Worm (Caenorhabditis elegans) whole organism, early embryonic: ENCODE results near the gene arrd-15.

Experiments used
- B0310.2 ChIP-seq: sonication (generic microtip); optimal IDR thresholded peaks from 2 replicates; lab custom pipeline; 2016; ENCODE audit warnings: mild to moderate bottlenecking, missing genetic modification characterization, missing compliant biosample characterization
- F13C5.2 ChIP-seq: sonication (generic microtip); optimal IDR thresholded peaks from 2 replicates; lab custom pipeline; 2017; ENCODE audit warnings: mild to moderate bottlenecking, missing genetic modification characterization, inconsistent platforms, missing compliant biosample characterization
- aly-1 ChIP-seq: sonication (generic microtip); optimal IDR thresholded peaks from 2 replicates; lab custom pipeline; 2016; ENCODE audit warnings: missing genetic modification characterization, missing compliant biosample characterization
- ama-1 ChIP-seq: fragments of 150-350 bp; optimal IDR thresholded peaks from 2 replicates; lab custom pipeline; 2014
- ceh-13 ChIP-seq: fragments of 200-800 bp; sonication (Bioruptor generic); optimal IDR thresholded peaks from 2 replicates; lab custom pipeline; 2018; ENCODE audit warnings: mild to moderate bottlenecking, missing genetic modification characterization, missing compliant biosample characterization
- ceh-36 ChIP-seq: sonication (generic microtip); optimal IDR thresholded peaks from 2 replicates; lab custom pipeline; 2016; ENCODE audit warnings: missing genetic modification characterization, inconsistent platforms, missing compliant biosample characterization
- ets-7 ChIP-seq: sonication (generic microtip); optimal IDR thresholded peaks from 2 replicates; lab custom pipeline; 2016; ENCODE audit warnings: missing genotype, missing genetic modification characterization, missing compliant biosample characterization
- flt-1 ChIP-seq: fragments of 200-800 bp; sonication (Bioruptor generic); IDR thresholded peaks from 2 replicates; pipeline ENCODE4 v1.3.6; 2022; ENCODE audit warnings: missing genetic modification characterization, missing compliant biosample characterization
- hmbx-1 ChIP-seq: sonication (generic microtip); optimal IDR thresholded peaks from 2 replicates; lab custom pipeline; 2016; ENCODE audit warnings: mild to moderate bottlenecking, missing genetic modification characterization, missing compliant biosample characterization
- hmg-4 ChIP-seq: fragments of 200-800 bp; sonication (Bioruptor generic); optimal IDR thresholded peaks from 2 replicates; lab custom pipeline; 2018; ENCODE audit warnings: mild to moderate bottlenecking, missing genetic modification characterization, missing compliant biosample characterization
- hnd-1 ChIP-seq: sonication (generic microtip); optimal IDR thresholded peaks from 2 replicates; lab custom pipeline; 2016; ENCODE audit warnings: missing genetic modification characterization, missing compliant biosample characterization
- pes-1 ChIP-seq: fragments of 200-800 bp; sonication (Bioruptor generic); IDR thresholded peaks from 2 replicates; pipeline ENCODE4 v1.3.6; 2022; ENCODE audit warnings: missing genetic modification reagents, missing genetic modification characterization, missing compliant biosample characterization
- scrt-1 ChIP-seq: fragments of 200-800 bp; sonication (Bioruptor generic); IDR thresholded peaks from 2 replicates; pipeline ENCODE4 v1.3.6; 2022; ENCODE audit warnings: missing genetic modification characterization, missing compliant biosample characterization
- sea-1 ChIP-seq: fragments of 200-800 bp; sonication (Bioruptor generic); conservative IDR thresholded peaks from 2 replicates; pipeline ENCODE4 v1.3.6; 2022; ENCODE audit warnings: missing genetic modification characterization, missing compliant biosample characterization
- tbx-11 ChIP-seq: fragments of 200-800 bp; sonication (Bioruptor generic); IDR thresholded peaks from 2 replicates; pipeline ENCODE4 v1.3.6; 2022; ENCODE audit warnings: missing genetic modification characterization, missing compliant biosample characterization
- tbx-37 ChIP-seq: fragments of 200-800 bp; sonication (Bioruptor generic); conservative IDR thresholded peaks from 2 replicates; pipeline ENCODE4 v1.3.6; 2022; ENCODE audit warnings: missing genetic modification reagents, missing genetic modification characterization, missing compliant biosample characterization
- tra-4 ChIP-seq: sonication (generic microtip); optimal IDR thresholded peaks from 2 replicates; lab custom pipeline; 2017; ENCODE audit warnings: missing genetic modification characterization, missing compliant biosample characterization

The arrd-15 gene

ce11 chrIII:8929723-8930122 is at the start of gene arrd-15:
Gene arrd-15 (plus strand): TSS chrIII:8930023.
- no peak for TF ChIP-seq F13C5.2
- TF ChIP-seq scrt-1 = no peak
- TF ChIP-seq tbx-11 (GFP tag; lab: Robert Waterston, UW) = no peak
- no peak for TF ChIP-seq sea-1 (GFP tag; lab: Robert Waterston, UW)
- no peak for TF ChIP-seq pes-1 (GFP tag; lab: Robert Waterston, UW)
- no peak for TF ChIP-seq ama-1 (lab: Kevin White, UChicago)
- TF ChIP-seq ets-7 (tag; lab: Kevin White, UChicago) = no peak
- no peak for TF ChIP-seq tbx-37 (GFP tag; lab: Robert Waterston, UW)
- TF ChIP-seq ceh-36 (tag; lab: Kevin White, UChicago) = no peak
- TF ChIP-seq hmbx-1 (tag; lab: Kevin White, UChicago) = no peak
- no peak for TF ChIP-seq B0310.2 (tag; lab: Kevin White, UChicago)
- no peak for TF ChIP-seq aly-1 (tag; lab: Kevin White, UChicago)
- no peak for TF ChIP-seq hmg-4 (GFP tag; lab: Kevin White, UChicago)
- no peak for TF ChIP-seq tra-4 (tag; lab: Kevin White, UChicago)
- no peak for TF ChIP-seq hnd-1 (tag; lab: Kevin White, UChicago)
- TF ChIP-seq flt-1 (GFP tag; lab: Robert Waterston, UW) = no peak
- no peak for TF ChIP-seq ceh-13 (GFP tag; lab: Kevin White, UChicago)

ce11 chrIII:8882333-8882732 is 47.5 kb upstream of the arrd-15 start:
- no peak for TF ChIP-seq aly-1 (tag; lab: Kevin White, UChicago)
- TF ChIP-seq flt-1 (GFP tag; lab: Robert Waterston, UW) = no peak
- TF ChIP-seq ama-1 (lab: Kevin White, UChicago) = no peak
- no peak for TF ChIP-seq sea-1 (GFP tag; lab: Robert Waterston, UW)
- no peak for TF ChIP-seq hnd-1 (tag; lab: Kevin White, UChicago)
- no peak for TF ChIP-seq ets-7 (tag; lab: Kevin White, UChicago)
- no peak for TF ChIP-seq tbx-37 (GFP tag; lab: Robert Waterston, UW)
- no peak for TF ChIP-seq B0310.2 (tag; lab: Kevin White, UChicago)
- TF ChIP-seq hmbx-1 (tag; lab: Kevin White, UChicago) = no peak
- no peak for TF ChIP-seq pes-1 (GFP tag; lab: Robert Waterston, UW)
- TF ChIP-seq ceh-13 (GFP tag; lab: Kevin White, UChicago) = no peak
- TF ChIP-seq scrt-1 = no peak
- no peak for TF ChIP-seq tbx-11 (GFP tag; lab: Robert Waterston, UW)
- TF ChIP-seq hmg-4 (GFP tag; lab: Kevin White, UChicago) = no peak

ce11 chrIII:8885150-8885549 is 44.7 kb upstream of the arrd-15 start, which contains the start of gene svop-1:
Gene svop-1 (minus strand): TSS chrIII:8885488.
- no peak for TF ChIP-seq flt-1 (GFP tag; lab: Robert Waterston, UW)
- TF ChIP-seq sea-1 (GFP tag; lab: Robert Waterston, UW) = no peak
- no peak for TF ChIP-seq tbx-11 (GFP tag; lab: Robert Waterston, UW)
- no peak for TF ChIP-seq scrt-1

ce11 chrIII:8886309-8886708 is 43.5 kb upstream of the arrd-15 start:
- TF ChIP-seq hmg-4 (GFP tag; lab: Kevin White, UChicago) = no peak
- TF ChIP-seq aly-1 (tag; lab: Kevin White, UChicago) = no peak
- TF ChIP-seq hmbx-1 (tag; lab: Kevin White, UChicago) = no peak
- TF ChIP-seq F13C5.2 = no peak
- TF ChIP-seq scrt-1 = no peak
- no peak for TF ChIP-seq flt-1 (GFP tag; lab: Robert Waterston, UW)
- TF ChIP-seq ets-7 (tag; lab: Kevin White, UChicago) = no peak
- no peak for TF ChIP-seq ceh-36 (tag; lab: Kevin White, UChicago)

- TF ChIP-seq pes-1 (GFP tag; lab: Robert Waterston, UW) (peak; percentile 67), F13C5.2 (peak; percentile 79), tbx-11 (GFP tag; lab: Robert Waterston, UW) (0 out of 2 replicates have a peak, but pooled peaks have one; percentile 12), ceh-13 (GFP tag; lab: Kevin White, UChicago) (no peak), scrt-1 (peak; percentile 57; the same call in 1 of the 2 replicates), flt-1 (GFP tag; lab: Robert Waterston, UW) (0 out of 2 replicates have a peak, but pooled peaks have one; percentile 33), ceh-36 (tag; lab: Kevin White, UChicago) (peak; percentile 12), hmg-4 (GFP tag; lab: Kevin White, UChicago) (no peak)
Observed at ce11 chrIII:8887184-8887801, 42.5 kb upstream of the arrd-15 start, which contains the start of gene famh-136. Gene famh-136 (plus strand): TSS chrIII:8887751.

ce11 chrIII:8888956-8889355 is 40.9 kb upstream of the arrd-15 start, which contains the start of gene ZK637.14:
Gene ZK637.14 (minus strand): TSS chrIII:8889156.
- TF ChIP-seq scrt-1 (no peak), hmbx-1 (tag; lab: Kevin White, UChicago) (no peak), F13C5.2 (peak; percentile 39)

ce11 chrIII:8889931-8890330 is 39.9 kb upstream of the arrd-15 start, which contains the start of gene lnkn-1:
Gene lnkn-1 (plus strand): TSS chrIII:8890231.
- TF ChIP-seq aly-1 (tag; lab: Kevin White, UChicago) (no peak), flt-1 (GFP tag; lab: Robert Waterston, UW) (no peak), B0310.2 (tag; lab: Kevin White, UChicago) (no peak), hmg-4 (GFP tag; lab: Kevin White, UChicago) (no peak), hmbx-1 (tag; lab: Kevin White, UChicago) (no peak), ets-7 (tag; lab: Kevin White, UChicago) (no peak), sea-1 (GFP tag; lab: Robert Waterston, UW) (no peak), tbx-37 (GFP tag; lab: Robert Waterston, UW) (no peak), F13C5.2 (no peak), ama-1 (lab: Kevin White, UChicago) (no peak), pes-1 (GFP tag; lab: Robert Waterston, UW) (no peak), ceh-13 (GFP tag; lab: Kevin White, UChicago) (no peak), tbx-11 (GFP tag; lab: Robert Waterston, UW) (no peak)
